Worm (Caenorhabditis elegans) whole organism, L1 larva: ENCODE data around the gene fbxa-176.

Experiments
- blmp-1 ChIP-seq: fragments of 150-350 bp; optimal IDR thresholded peaks from 2 replicates; lab custom pipeline; 2014; ENCODE audit warnings: missing biosample characterization, missing genetic modification characterization
- ceh-63 ChIP-seq: fragments of 200-800 bp; sonication (Bioruptor generic); optimal IDR thresholded peaks from 2 replicates; lab custom pipeline; 2018; ENCODE audit warnings: mild to moderate bottlenecking, missing genetic modification characterization, missing compliant biosample characterization
- ceh-8 ChIP-seq: fragments of 200-800 bp; sonication (Bioruptor generic); optimal IDR thresholded peaks from 2 replicates; lab custom pipeline; 2018; ENCODE audit warnings: mild to moderate bottlenecking, missing genetic modification characterization, moderate library complexity, missing compliant biosample characterization
- ceh-88 ChIP-seq: fragments of 200-800 bp; sonication (Bioruptor generic); IDR thresholded peaks from 2 replicates; pipeline ENCODE4 v1.3.6; 2022; ENCODE audit warnings: missing genetic modification characterization, missing compliant biosample characterization
- ceh-90 ChIP-seq: sonication (generic microtip); optimal IDR thresholded peaks from 2 replicates; lab custom pipeline; 2016; ENCODE audit warnings: missing genetic modification characterization, missing compliant biosample characterization
- ces-1 ChIP-seq: fragments of 150-350 bp; optimal IDR thresholded peaks from 2 replicates; lab custom pipeline; 2014; ENCODE audit warnings: missing biosample characterization, missing genetic modification reagents, missing genetic modification characterization
- dsc-1 ChIP-seq: sonication (generic microtip); optimal IDR thresholded peaks from 2 replicates; lab custom pipeline; 2016; ENCODE audit warnings: mild to moderate bottlenecking, missing genetic modification characterization, missing compliant biosample characterization
- efl-1 ChIP-seq, 4 experiments: fragments of 150-350 bp; optimal IDR thresholded peaks in 3 of 4; peaks in 1 of 4; 1 replicate in 1 of 4; 2 replicates in 3 of 4; lab custom pipeline; 2014; ENCODE audit warnings: missing biosample characterization in 2 of 4, missing genetic modification characterization in 2 of 4, missing genetic modification reagents in 2 of 4
- efl-3 ChIP-seq: fragments of 200-800 bp; sonication (Bioruptor generic); optimal IDR thresholded peaks from 2 replicates; lab custom pipeline; 2018; ENCODE audit warnings: mild to moderate bottlenecking, missing genetic modification characterization, missing compliant biosample characterization
- egl-13 ChIP-seq: sonication (generic microtip); optimal IDR thresholded peaks from 2 replicates; lab custom pipeline; 2016; ENCODE audit warnings: missing genotype, missing genetic modification reagents, missing genetic modification characterization, missing compliant biosample characterization
- egl-27 ChIP-seq, 2 experiments: fragments of 150-350 bp in 1 of 2; sonication (generic microtip); optimal IDR thresholded peaks; 3 replicates each; lab custom pipeline; 2017 to 2018; ENCODE audit warnings: missing biosample characterization in 2 of 2, missing genetic modification characterization in 2 of 2, missing genetic modification reagents in 2 of 2
- elt-2 ChIP-seq: sonication (generic microtip); optimal IDR thresholded peaks from 2 replicates; lab custom pipeline; 2016; ENCODE audit warnings: missing genetic modification characterization, mild to moderate bottlenecking, inconsistent platforms, missing compliant biosample characterization, missing genetic modification reagents
- fkh-4 ChIP-seq: sonication (generic microtip); optimal IDR thresholded peaks from 2 replicates; lab custom pipeline; 2016; ENCODE audit warnings: missing compliant biosample characterization, missing genetic modification characterization, borderline replicate concordance
- fos-1 ChIP-seq: fragments of 150-350 bp; optimal IDR thresholded peaks from 2 replicates; lab custom pipeline; 2014; ENCODE audit warnings: missing biosample characterization, missing genetic modification characterization
- irx-1 ChIP-seq: sonication (generic microtip); optimal IDR thresholded peaks from 2 replicates; lab custom pipeline; 2016; ENCODE audit warnings: missing genetic modification characterization, missing compliant biosample characterization
- lin-14 ChIP-seq: fragments of 200-800 bp; sonication (Bioruptor generic); optimal IDR thresholded peaks from 2 replicates; lab custom pipeline; 2018; ENCODE audit warnings: mild to moderate bottlenecking, missing genetic modification characterization, moderate library complexity, missing compliant biosample characterization
- lin-35 ChIP-seq, 2 experiments: fragments of 150-350 bp; optimal IDR thresholded peaks; 2 replicates each; lab custom pipeline; 2014; ENCODE audit warnings: missing biosample characterization in 2 of 2, missing genetic modification characterization in 2 of 2, missing genetic modification reagents in 2 of 2
- lin-39 ChIP-seq: fragments of 150-350 bp; optimal IDR thresholded peaks from 2 replicates; lab custom pipeline; 2014; ENCODE audit warnings: missing biosample characterization, missing genetic modification reagents, missing genetic modification characterization
- lir-3 ChIP-seq: sonication (generic microtip); optimal IDR thresholded peaks from 2 replicates; lab custom pipeline; 2016; ENCODE audit warnings: mild to moderate bottlenecking, missing genetic modification characterization, moderate library complexity, missing compliant biosample characterization; ENCODE audit not compliant: poor library complexity
- mdl-1 ChIP-seq, 2 experiments: fragments of 150-350 bp; optimal IDR thresholded peaks; 2 replicates each; lab custom pipeline; 2014 to 2017; ENCODE audit warnings: missing biosample characterization in 2 of 2, missing genetic modification characterization in 2 of 2, inconsistent platforms in 1 of 2
- mep-1 ChIP-seq: fragments of 150-350 bp; optimal IDR thresholded peaks from 2 replicates; lab custom pipeline; 2014; ENCODE audit warnings: missing biosample characterization, missing genetic modification characterization
- nhr-11 ChIP-seq: fragments of 150-350 bp; optimal IDR thresholded peaks from 2 replicates; lab custom pipeline; 2014; ENCODE audit warnings: missing biosample characterization, missing genetic modification characterization
- nhr-20 ChIP-seq: sonication (generic microtip); optimal IDR thresholded peaks from 2 replicates; lab custom pipeline; 2016; ENCODE audit warnings: mild to moderate bottlenecking, missing genetic modification characterization, missing compliant biosample characterization
- nhr-237 ChIP-seq: fragments of 150-350 bp; optimal IDR thresholded peaks from 2 replicates; lab custom pipeline; 2014; ENCODE audit warnings: missing biosample characterization, missing genetic modification characterization
- nhr-28 ChIP-seq: fragments of 150-350 bp; optimal IDR thresholded peaks from 2 replicates; lab custom pipeline; 2014; ENCODE audit warnings: missing biosample characterization, missing genetic modification characterization
- nhr-71 ChIP-seq: sonication (generic microtip); optimal IDR thresholded peaks from 2 replicates; lab custom pipeline; 2016; ENCODE audit warnings: mild to moderate bottlenecking, missing genetic modification characterization, moderate library complexity, missing compliant biosample characterization
- nhr-76 ChIP-seq: sonication (generic microtip); optimal IDR thresholded peaks from 2 replicates; lab custom pipeline; 2017; ENCODE audit warnings: missing biosample characterization, missing genetic modification characterization
- nhr-77 ChIP-seq: fragments of 150-350 bp; optimal IDR thresholded peaks from 2 replicates; lab custom pipeline; 2014; ENCODE audit warnings: missing biosample characterization, missing genetic modification characterization
- nhr-85 ChIP-seq: sonication (generic microtip); peaks from one replicate; lab custom pipeline; 2016; ENCODE audit warnings: missing genetic modification characterization, inconsistent platforms, missing compliant biosample characterization
- rnt-1 ChIP-seq: sonication (generic microtip); optimal IDR thresholded peaks from 2 replicates; lab custom pipeline; 2016; ENCODE audit warnings: mild to moderate bottlenecking, missing genetic modification characterization, moderate library complexity, missing compliant biosample characterization
- skn-1 ChIP-seq: fragments of 150-350 bp; optimal IDR thresholded peaks from 2 replicates; lab custom pipeline; 2014; ENCODE audit warnings: missing biosample characterization, missing genetic modification characterization
- sptf-1 ChIP-seq: fragments of 150-350 bp; optimal IDR thresholded peaks from 2 replicates; lab custom pipeline; 2014; ENCODE audit warnings: missing biosample characterization, missing genetic modification characterization
- unc-98 ChIP-seq: fragments of 200-800 bp; sonication (Bioruptor generic); IDR thresholded peaks from 2 replicates; pipeline ENCODE4 v1.3.6; 2022; ENCODE audit warnings: missing genetic modification characterization, missing compliant biosample characterization
- xbp-1 ChIP-seq: sonication (generic microtip); optimal IDR thresholded peaks from 2 replicates; lab custom pipeline; 2016; ENCODE audit warnings: missing genetic modification characterization, missing compliant biosample characterization
- zip-4 ChIP-seq: fragments of 200-800 bp; sonication (Bioruptor generic); optimal IDR thresholded peaks from 2 replicates; lab custom pipeline; 2018; ENCODE audit warnings: mild to moderate bottlenecking, missing genetic modification characterization, moderate library complexity, missing compliant biosample characterization

fbxa-176 gene

DNA sequence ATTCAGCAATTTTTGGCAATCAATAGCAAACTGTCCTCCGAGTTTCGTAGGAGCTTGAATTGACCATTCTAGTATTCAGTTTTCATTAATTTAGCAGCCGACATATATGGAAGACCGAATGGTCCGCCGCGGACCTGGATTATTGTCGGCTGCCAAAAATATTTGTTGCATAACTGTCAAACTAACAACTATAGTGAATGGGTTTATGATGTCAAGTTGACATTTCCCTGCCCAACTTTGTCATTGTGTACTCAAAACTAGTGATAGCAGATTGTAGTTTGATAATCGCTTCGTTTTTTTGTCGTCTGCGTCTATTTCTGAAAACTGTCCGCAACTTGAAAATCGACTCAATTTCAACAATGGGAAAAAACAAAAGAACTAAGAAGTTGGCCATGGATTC is at the start of gene fbxa-176:
Gene fbxa-176 (plus strand): TSS at position 314 of the 400 bp plus-strand sequence.
- TF ChIP-seq sptf-1 (no peak), ces-1 (no peak), lin-35 (GFP tag; optimal IDR thresholded peaks at IDR 0.05; lab: Kevin White, UChicago) (peak in 1 of 2 experiments; percentile 10), mdl-1 (tag; optimal IDR thresholded peaks at IDR 0.05; lab: Kevin White, UChicago) (no peak), efl-1 (optimal IDR thresholded peaks at IDR 0.05; lab: Kevin White, UChicago) (no peak), efl-1 (GFP tag; optimal IDR thresholded peaks at IDR 0.05 in 1 of 2; lab: Kevin White, UChicago) (peak in 1 of 2 experiments; percentile 66)
- TF ChIP-seq, all 84 proteins: peak for 2

DNA sequence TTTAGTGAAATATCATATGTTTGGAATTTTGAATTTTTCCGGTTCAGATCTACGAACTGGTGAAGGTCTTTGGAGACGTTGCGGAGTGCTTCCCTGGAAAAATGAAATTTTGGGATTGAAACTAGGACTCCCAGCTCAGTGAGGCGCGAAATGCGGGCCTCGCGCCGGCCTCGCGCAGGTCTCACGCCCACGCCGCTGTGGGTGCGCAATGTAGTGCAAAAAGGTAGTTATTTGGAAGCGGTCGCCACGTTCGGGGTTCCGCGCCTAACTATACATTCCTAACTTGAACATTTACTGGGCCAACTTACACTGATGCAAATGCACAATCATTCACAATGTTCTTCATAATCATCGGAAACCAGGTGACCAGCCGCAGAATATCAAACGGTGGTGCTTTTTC is 49.4 kb upstream of the fbxa-176 start:
- TF ChIP-seq nhr-11 (tag; lab: Kevin White, UChicago) (no peak), irx-1 (tag; lab: Kevin White, UChicago) (no peak), egl-27 (tag; optimal IDR thresholded peaks at IDR 0.05; lab: Kevin White, UChicago) (no peak), lir-3 (tag; lab: Kevin White, UChicago) (no peak), dsc-1 (no peak), nhr-237 (tag; lab: Kevin White, UChicago) (no peak), efl-1 (optimal IDR thresholded peaks at IDR 0.05; lab: Kevin White, UChicago) (no peak), efl-1 (GFP tag; optimal IDR thresholded peaks at IDR 0.05 in 1 of 2; lab: Kevin White, UChicago) (no peak), nhr-76 (tag; lab: Kevin White, UChicago) (no peak), fkh-4 (tag; lab: Kevin White, UChicago) (no peak), egl-13 (tag; lab: Kevin White, UChicago) (no peak), rnt-1 (tag; lab: Kevin White, UChicago) (no peak), xbp-1 (tag; lab: Kevin White, UChicago) (no peak), ceh-88 (no peak), blmp-1 (tag; lab: Kevin White, UChicago) (no peak), nhr-71 (tag; lab: Kevin White, UChicago) (no peak), skn-1 (tag; lab: Kevin White, UChicago) (no peak), ceh-8 (GFP tag; lab: Kevin White, UChicago) (no peak), lin-35 (GFP tag; optimal IDR thresholded peaks at IDR 0.05; lab: Kevin White, UChicago) (no peak), efl-3 (GFP tag; lab: Kevin White, UChicago) (no peak), lin-39 (tag; lab: Kevin White, UChicago) (no peak)

DNA sequence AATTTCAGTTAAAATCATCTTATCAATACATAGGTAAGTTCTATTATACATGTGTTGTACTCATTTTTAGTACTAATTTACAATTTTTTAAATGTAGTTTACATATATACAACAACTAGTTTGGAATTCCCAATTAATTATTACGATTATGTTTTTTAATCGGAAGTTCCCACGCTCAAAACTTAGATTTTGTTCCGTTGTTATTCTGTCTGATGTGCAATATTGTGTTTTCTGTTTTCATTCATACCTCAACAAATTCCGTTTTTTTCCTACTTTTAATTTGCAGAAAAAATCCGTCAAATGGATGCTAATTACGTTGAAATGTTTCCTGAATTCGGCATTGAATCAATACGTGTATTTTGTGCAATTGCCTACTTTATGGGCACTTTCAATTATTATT is 43.2 kb upstream of the fbxa-176 start, which contains the start of gene srw-31:
Gene srw-31 (plus strand): TSS at position 301 of the 400 bp plus-strand sequence.
- TF ChIP-seq elt-2 (tag; lab: Kevin White, UChicago) (no peak), unc-98 (no peak), fos-1 (tag; lab: Kevin White, UChicago) (no peak), mep-1 (tag; lab: Kevin White, UChicago) (no peak), egl-13 (tag; lab: Kevin White, UChicago) (no peak), zip-4 (no peak), lin-14 (no peak), nhr-77 (tag; lab: Kevin White, UChicago) (no peak), ceh-63 (GFP tag; lab: Kevin White, UChicago) (no peak), sptf-1 (no peak), ceh-90 (tag; lab: Kevin White, UChicago) (no peak), nhr-20 (tag; lab: Kevin White, UChicago) (no peak), nhr-85 (tag; lab: Kevin White, UChicago) (no peak)

DNA sequence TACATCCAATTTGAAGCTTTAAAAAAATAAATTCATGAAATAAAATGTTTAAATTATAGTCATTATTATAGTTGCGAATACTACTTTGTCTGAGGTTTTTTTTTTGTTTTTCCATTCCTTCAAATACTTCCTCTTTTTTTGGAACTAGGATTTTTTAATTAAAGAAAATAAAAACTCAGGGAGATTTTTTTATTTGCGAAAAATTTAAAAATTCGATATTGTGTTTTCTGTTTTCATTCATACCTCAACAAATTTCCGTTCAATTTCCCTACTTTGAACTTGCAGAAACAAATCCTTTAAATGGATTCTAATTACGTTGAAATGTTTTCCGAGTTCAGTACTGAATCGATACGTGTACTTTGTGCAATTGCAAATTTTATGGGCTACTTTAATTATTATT is 41.0 kb upstream of the fbxa-176 start, which contains the start of gene srw-32:
Gene srw-32 (plus strand): TSS at position 301 of the 400 bp plus-strand sequence.
- TF ChIP-seq nhr-28 (tag; lab: Kevin White, UChicago): no peak
- TF ChIP-seq ceh-8 (GFP tag; lab: Kevin White, UChicago): no peak
- TF ChIP-seq, all 84 proteins: peak for 0
